Worm (Caenorhabditis elegans) whole organism, dauer: ENCODE measurements around the gene selt-1.1.

Experiments
- unc-62 ChIP-seq: sonication (generic microtip); optimal IDR thresholded peaks from 2 replicates; lab custom pipeline; 2017; ENCODE audit warnings: missing biosample characterization, missing genetic modification reagents, missing genetic modification characterization

selt-1.1 gene

DNA sequence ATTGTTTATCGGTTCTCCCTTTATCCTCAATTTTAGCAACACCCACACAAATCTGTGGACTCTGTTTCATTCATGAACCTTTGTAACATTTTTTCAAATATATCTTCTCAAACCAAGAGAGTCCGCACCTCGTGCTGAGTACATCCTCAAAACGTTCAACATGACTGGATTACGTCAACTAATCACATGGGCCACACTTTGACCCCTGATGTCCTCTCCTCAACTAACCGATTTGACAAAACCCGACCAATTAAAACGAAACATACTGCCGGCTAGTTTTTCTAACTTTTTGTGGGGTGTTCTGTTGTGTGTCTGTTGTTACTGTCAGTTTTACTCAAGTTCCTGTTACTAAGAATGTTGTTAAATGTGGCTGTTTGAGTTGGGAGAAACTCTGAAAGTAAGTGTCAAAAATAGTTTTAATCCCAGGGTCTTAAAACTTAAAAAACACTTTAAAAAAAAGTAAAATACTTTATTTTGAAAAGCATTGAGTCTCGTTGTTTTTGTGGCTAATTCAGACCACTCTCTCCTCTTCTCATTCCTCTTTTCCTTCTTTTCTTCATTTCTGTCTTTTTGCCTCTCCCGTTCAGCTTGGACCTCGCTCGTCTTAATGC, 9.3 kb upstream of the selt-1.1 start:
- TF ChIP-seq unc-62 (GFP tag; lab: Kevin White, UChicago) = no peak

DNA sequence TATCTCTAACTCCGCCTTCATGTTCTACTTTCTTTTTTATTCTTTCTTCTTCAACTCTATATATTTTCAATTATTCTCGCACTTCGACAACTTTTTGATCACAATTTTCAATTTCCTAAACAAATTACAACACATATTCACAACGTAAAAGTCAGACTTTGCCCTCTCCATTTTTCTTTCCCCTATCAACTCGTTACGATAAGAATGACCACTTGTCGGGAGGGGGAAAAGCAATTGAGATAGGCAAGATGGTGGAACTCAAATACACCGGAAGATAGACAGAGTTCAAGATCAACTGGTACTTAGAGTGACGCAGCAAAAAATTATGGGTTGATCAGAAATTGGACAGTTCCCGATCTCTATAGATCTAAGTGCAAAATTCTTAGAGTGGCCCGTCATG, 8.8 kb upstream of the selt-1.1 start:
- no peak for TF ChIP-seq unc-62 (GFP tag; lab: Kevin White, UChicago)

DNA sequence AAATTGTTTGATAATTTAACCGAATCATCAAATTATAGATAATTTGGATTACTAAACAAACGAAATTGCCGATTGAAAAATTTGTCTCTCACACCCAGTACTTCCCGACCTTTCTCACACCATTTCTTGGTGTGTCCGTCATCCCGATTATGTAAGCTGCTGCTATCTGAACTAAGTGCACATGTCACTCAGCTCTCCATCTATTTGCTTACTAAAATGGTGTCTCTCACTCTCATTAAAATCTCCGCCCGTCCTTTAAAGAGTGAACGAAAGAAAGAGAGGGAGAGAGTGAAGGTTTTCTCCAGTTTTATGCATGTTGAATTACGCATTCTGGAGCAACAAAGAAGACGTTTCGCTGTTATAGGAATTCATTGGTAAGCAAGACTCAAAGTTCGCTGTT, 8.2 kb upstream of the selt-1.1 start:
- no peak for TF ChIP-seq unc-62 (GFP tag; lab: Kevin White, UChicago)

- TF ChIP-seq unc-62 (GFP tag; lab: Kevin White, UChicago) = no peak
Measured at ce11 chrX:11552879-11553278, 6.6 kb upstream of the selt-1.1 start.

DNA sequence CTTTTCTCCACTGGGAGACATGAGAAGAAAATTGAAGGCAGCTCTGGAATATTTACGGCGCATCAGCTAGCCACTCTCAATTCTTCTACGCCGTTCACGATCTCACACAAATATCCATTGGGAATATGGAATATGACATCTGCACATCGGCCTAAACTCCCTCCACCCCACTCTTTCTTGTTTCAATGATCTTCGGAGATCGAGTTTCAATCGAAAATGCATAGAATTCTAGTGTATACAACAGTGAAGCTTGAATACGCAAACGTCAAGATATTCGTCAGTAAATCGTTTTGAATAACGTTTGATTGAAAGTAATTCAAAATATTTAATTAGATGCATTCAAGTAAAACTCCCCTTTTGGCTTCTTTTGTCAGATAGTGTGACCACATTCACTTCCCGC, 5.5 kb upstream of the selt-1.1 start:
- TF ChIP-seq unc-62 (GFP tag; lab: Kevin White, UChicago) = no peak

DNA sequence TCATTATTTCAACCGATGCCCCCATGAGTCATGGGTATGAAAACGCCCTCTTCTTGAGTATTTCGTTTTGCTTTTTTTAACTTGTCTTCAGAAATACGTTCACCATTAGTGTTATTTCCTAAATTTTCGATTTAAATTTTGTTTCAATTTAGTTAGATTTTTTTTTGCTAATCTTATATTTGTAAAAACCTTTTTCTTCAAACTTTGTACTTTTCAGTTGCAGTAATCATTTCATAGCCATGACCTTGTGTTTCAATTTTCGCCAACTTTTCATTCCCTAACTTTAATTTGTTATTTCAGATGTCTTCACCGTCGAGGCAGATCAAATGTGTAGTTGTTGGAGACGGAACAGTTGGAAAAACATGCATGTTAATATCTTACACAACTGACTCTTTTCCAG, 2.0 kb upstream of the selt-1.1 start, which contains the start of gene mig-2:
Gene mig-2 (plus strand): TSS at position 301 of the 400 bp plus-strand sequence.
- TF ChIP-seq unc-62 (GFP tag; lab: Kevin White, UChicago) = no peak

- TF ChIP-seq unc-62 (GFP tag; lab: Kevin White, UChicago) = no peak
Measured at ce11 chrX:11547442-11548023, 1.2 kb upstream of the selt-1.1 start.

DNA sequence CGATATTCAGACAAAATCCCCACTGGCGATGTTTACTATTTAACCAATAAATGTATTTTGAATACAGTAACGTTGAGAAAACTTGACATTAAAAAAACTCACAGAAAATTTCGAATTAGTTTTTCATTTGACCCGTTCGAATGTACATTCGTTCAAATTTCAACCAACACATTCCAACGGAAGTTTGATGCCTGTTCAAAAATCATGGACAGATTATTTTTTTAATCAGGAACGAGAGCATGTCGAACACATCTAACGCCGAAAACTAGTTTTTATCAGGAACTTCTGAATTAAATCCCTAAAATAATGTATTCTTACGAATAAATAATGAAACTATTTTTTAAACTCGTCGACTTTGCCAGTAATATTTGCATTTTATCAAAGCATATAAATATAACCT, 4.6 kb downstream of the selt-1.1 start:
- TF ChIP-seq unc-62 (GFP tag; lab: Kevin White, UChicago) = no peak

- no peak for TF ChIP-seq unc-62 (GFP tag; lab: Kevin White, UChicago)
Measured at ce11 chrX:11537240-11537764, 9.0 kb downstream of the selt-1.1 start, which contains the start of gene gcp-2.2. gcp-2.2 (plus strand) TSS chrX:11537714.

- TF ChIP-seq unc-62 (GFP tag; lab: Kevin White, UChicago) = no peak
Measured at ce11 chrX:11536408-11536807, 9.9 kb downstream of the selt-1.1 start, which contains the start of gene C35C5.9. C35C5.9 (plus strand) TSS chrX:11536568.

DNA sequence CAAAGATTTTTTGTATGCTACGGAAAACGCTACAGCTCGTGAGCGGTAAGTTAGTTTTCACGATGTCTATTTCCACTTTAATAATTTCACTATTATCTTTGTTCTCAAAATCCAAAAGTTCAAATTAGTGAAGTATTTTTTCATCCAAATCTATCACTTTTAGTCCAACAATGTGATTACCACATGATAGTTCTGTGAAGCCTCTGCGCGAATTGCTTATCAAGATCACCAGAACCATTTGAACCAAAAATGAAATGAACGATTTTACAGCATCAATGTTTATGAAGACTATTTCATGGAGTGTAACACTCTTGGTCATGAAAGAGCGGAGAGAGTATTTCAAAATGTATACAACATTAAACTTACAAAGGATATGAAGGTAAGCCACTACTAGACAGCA, 11.9 kb downstream of the selt-1.1 start:
- no peak for TF ChIP-seq unc-62 (GFP tag; lab: Kevin White, UChicago)

ce11 chrX:11533543-11534003, 12.7 kb downstream of the selt-1.1 start, which contains the start of gene C35C5.8:
C35C5.8 (plus strand) TSS chrX:11533593.
- TF ChIP-seq unc-62 (GFP tag; lab: Kevin White, UChicago) = no peak

DNA sequence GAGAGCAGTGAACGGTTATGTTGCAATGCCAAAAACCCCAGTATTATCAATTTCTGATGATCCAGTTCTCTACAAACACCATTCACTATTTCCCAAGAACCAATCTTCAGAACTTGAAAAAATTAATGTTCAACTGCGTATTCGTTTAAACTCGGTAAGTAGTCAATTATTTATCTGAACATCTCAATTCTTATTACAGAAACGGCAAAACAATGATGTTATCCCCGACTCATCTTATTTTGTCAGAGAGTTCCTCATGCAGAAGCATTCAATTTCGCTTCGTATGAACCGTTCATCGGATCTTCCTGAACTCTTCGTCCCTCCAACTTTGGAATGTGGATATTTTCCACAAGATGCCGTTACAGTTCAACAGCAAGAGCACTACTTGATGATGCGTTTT, 22.6 kb downstream of the selt-1.1 start:
- no peak for TF ChIP-seq unc-62 (GFP tag; lab: Kevin White, UChicago)

DNA sequence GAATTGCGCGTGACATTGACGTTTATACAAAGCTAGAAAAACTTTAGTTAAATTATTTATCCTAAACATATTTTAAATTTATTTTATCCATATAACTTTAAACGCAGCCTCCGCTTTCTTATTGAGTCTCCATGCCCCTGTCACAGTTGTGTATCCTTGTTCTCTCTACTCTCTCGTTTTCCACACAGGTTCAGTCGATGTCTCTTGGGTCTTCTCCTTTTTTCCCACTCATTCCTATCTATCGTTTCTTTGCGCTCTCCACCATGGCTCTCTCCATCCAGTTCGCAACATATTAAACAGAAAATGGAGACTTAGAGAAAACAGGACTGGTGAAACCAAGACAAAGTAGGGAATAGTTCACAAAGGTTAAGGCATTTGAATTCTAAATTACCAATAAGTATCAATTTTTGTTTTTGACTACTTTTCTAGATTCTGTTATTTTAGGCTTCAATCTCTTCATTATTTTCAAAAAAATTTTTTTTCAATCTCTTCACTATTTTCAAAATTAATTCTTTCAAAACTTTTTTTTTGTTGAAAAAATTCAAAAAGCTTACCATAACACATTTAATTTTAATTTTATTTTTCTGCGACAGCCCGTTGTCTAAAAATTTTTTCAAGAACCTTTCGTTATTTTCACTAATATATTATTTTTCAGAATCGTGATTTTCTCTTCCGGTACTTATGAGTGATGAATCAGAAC, 24.1 kb downstream of the selt-1.1 start, which contains the start of gene sdc-2:
Gene sdc-2 (plus strand): TSS at position 650 of the 700 bp plus-strand sequence.
- TF ChIP-seq unc-62 (GFP tag; lab: Kevin White, UChicago) = no peak

- TF ChIP-seq unc-62 (GFP tag; lab: Kevin White, UChicago) = no peak
Measured at ce11 chrX:11519016-11519509, 27.2 kb downstream of the selt-1.1 start, which contains the start of gene hpo-34. hpo-34 (minus strand) TSS chrX:11519066.

DNA sequence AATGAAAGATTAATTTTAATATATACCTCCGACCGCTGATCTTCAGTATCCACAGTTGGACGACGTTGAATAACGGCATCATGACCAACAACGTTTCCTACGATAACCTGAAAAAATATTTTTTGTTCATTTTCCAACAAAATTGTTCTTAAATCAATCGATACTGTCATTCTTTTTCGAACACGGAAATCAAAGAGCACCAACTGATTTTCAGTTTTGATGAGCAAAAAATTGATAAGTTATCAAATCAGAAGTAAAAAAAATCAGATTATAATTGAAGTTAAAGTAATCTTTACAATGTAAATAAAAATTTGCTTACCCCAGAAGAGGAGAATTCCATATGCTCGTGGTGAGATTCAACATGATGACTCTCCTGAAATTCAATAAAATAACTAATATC, 27.9 kb downstream of the selt-1.1 start:
- no peak for TF ChIP-seq unc-62 (GFP tag; lab: Kevin White, UChicago)
